Fruit fly (Drosophila melanogaster) whole organism, pupa: ENCODE measurements around the gene Tim17a2.

ENCODE experiments used
- CG10348 ChIP-seq: fragments of 200-800 bp; sonication (Bioruptor generic); IDR thresholded peaks from 2 replicates; pipeline ENCODE4 v1.3.6; 2022; ENCODE audit warnings: missing biosample characterization, missing genetic modification characterization
- CG9948 ChIP-seq: fragments of 200-800 bp; sonication (Bioruptor generic); optimal IDR thresholded peaks from 2 replicates; lab custom pipeline; 2018; ENCODE audit warnings: missing biosample characterization, mild to moderate bottlenecking, missing genetic modification characterization, moderate library complexity
- EcR ChIP-seq: fragments of 200-800 bp; sonication (Bioruptor generic); optimal IDR thresholded peaks from 3 replicates; lab custom pipeline; 2019; ENCODE audit warnings: missing biosample characterization, missing genetic modification characterization, mild to moderate bottlenecking, moderate library complexity, missing genetic modification reagents

DNA sequence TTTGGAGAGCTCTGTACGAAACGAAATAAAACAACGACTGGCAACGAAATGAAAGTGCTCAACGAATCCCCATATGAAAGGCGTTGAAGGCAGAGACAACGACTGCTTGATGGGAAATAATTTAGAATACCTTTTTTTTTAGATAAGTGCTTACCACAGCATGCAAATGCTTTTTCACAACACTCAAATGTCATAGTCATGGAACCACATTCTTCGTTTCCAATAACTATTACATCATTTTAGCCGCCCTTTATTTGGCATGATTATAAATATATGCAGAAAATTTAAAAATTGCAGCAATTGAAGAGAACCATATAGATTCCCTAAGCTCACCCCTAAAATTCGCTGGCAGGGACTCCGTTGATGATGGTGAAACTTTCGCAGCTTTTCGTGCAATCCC lies 15.2 kb upstream of the Tim17a2 start, which contains the start of gene CG31538:
- TF ChIP-seq CG10348 (GFP tag; lab: Robert Waterston, UW) (no peak), EcR (GFP tag; lab: Kevin White, UChicago) (no peak), CG9948 (tag; lab: Kevin White, UChicago) (no peak)
